Worm (Caenorhabditis elegans) whole organism, late embryonic: ENCODE results near the gene acr-2.

ENCODE experiments used
- C08G9.2 ChIP-seq: sonication (generic microtip); optimal IDR thresholded peaks from 2 replicates; lab custom pipeline; 2016; ENCODE audit warnings: mild to moderate bottlenecking, missing genetic modification characterization, moderate library complexity, missing compliant biosample characterization
- C38D4.7 ChIP-seq: fragments of 200-800 bp; sonication (Bioruptor generic); optimal IDR thresholded peaks from 2 replicates; lab custom pipeline; 2018; ENCODE audit warnings: mild to moderate bottlenecking, missing genetic modification characterization, moderate library complexity, missing compliant biosample characterization
- K09A11.1 ChIP-seq: sonication (generic microtip); optimal IDR thresholded peaks from 2 replicates; lab custom pipeline; 2017; ENCODE audit warnings: antibody characterized with exemption, mild to moderate bottlenecking, missing genetic modification characterization, missing compliant biosample characterization; ENCODE audit not compliant: insufficient read depth
- ahr-1 ChIP-seq: sonication (generic microtip); optimal IDR thresholded peaks from 2 replicates; lab custom pipeline; 2016; ENCODE audit warnings: missing genetic modification characterization, missing compliant biosample characterization
- ama-1 ChIP-seq: fragments of 150-350 bp; optimal IDR thresholded peaks from 2 replicates; lab custom pipeline; 2014
- ceh-14 ChIP-seq: sonication (generic microtip); optimal IDR thresholded peaks from 2 replicates; lab custom pipeline; 2016; ENCODE audit warnings: missing genotype, missing genetic modification characterization, missing compliant biosample characterization
- ceh-18 ChIP-seq: sonication (generic microtip); optimal IDR thresholded peaks from 2 replicates; lab custom pipeline; 2016; ENCODE audit warnings: missing genetic modification characterization, missing compliant biosample characterization
- ceh-30 ChIP-seq: fragments of 150-350 bp; optimal IDR thresholded peaks from 2 replicates; lab custom pipeline; 2014; ENCODE audit warnings: missing biosample characterization, missing genetic modification characterization
- ceh-31 ChIP-seq: sonication (generic microtip); optimal IDR thresholded peaks from 2 replicates; lab custom pipeline; 2016; ENCODE audit warnings: missing genetic modification characterization, missing compliant biosample characterization
- ceh-34 ChIP-seq: sonication (generic microtip); optimal IDR thresholded peaks from 2 replicates; lab custom pipeline; 2016; ENCODE audit warnings: mild to moderate bottlenecking, missing genetic modification characterization, missing compliant biosample characterization
- ceh-9 ChIP-seq: sonication (generic microtip); optimal IDR thresholded peaks from 2 replicates; lab custom pipeline; 2016; ENCODE audit warnings: mild to moderate bottlenecking, missing genetic modification characterization, inconsistent platforms, missing compliant biosample characterization
- dve-1 ChIP-seq: sonication (generic microtip); optimal IDR thresholded peaks from 2 replicates; lab custom pipeline; 2017; ENCODE audit warnings: antibody characterized with exemption, mild to moderate bottlenecking, missing genetic modification characterization, missing compliant biosample characterization
- elt-2 ChIP-seq: sonication (generic microtip); optimal IDR thresholded peaks from 2 replicates; lab custom pipeline; 2016; ENCODE audit warnings: missing genetic modification reagents, missing genetic modification characterization, missing compliant biosample characterization
- elt-4 ChIP-seq: sonication (generic microtip); optimal IDR thresholded peaks from 2 replicates; lab custom pipeline; 2016; ENCODE audit warnings: missing genetic modification characterization, missing compliant biosample characterization
- fax-1 ChIP-seq: sonication (generic microtip); optimal IDR thresholded peaks from 2 replicates; lab custom pipeline; 2016; ENCODE audit warnings: missing genotype, missing genetic modification characterization, missing compliant biosample characterization
- fkh-10 ChIP-seq: fragments of 150-350 bp; optimal IDR thresholded peaks from 2 replicates; lab custom pipeline; 2014; ENCODE audit warnings: missing biosample characterization, missing genetic modification reagents, missing genetic modification characterization
- fkh-6 ChIP-seq: sonication (generic microtip); optimal IDR thresholded peaks from 2 replicates; lab custom pipeline; 2016; ENCODE audit warnings: missing genetic modification characterization, missing compliant biosample characterization
- hlh-13 ChIP-seq: fragments of 200-800 bp; sonication (Bioruptor generic); optimal IDR thresholded peaks from 2 replicates; lab custom pipeline; 2018; ENCODE audit warnings: mild to moderate bottlenecking, missing genetic modification characterization, missing compliant biosample characterization
- hlh-15 ChIP-seq: sonication (generic microtip); optimal IDR thresholded peaks from 2 replicates; lab custom pipeline; 2016; ENCODE audit warnings: missing genetic modification characterization, missing compliant biosample characterization
- lim-6 ChIP-seq: sonication (generic microtip); optimal IDR thresholded peaks from 2 replicates; lab custom pipeline; 2016; ENCODE audit warnings: missing genetic modification characterization, missing compliant biosample characterization
- lin-11 ChIP-seq: fragments of 200-800 bp; sonication (Bioruptor generic); optimal IDR thresholded peaks from 2 replicates; lab custom pipeline; 2018; ENCODE audit warnings: mild to moderate bottlenecking, missing genetic modification characterization, missing compliant biosample characterization
- nfya-1 ChIP-seq: sonication (generic microtip); optimal IDR thresholded peaks from 2 replicates; lab custom pipeline; 2017; ENCODE audit warnings: missing genetic modification characterization, mild to moderate bottlenecking, missing compliant biosample characterization, antibody characterized with exemption, moderate library complexity
- nhr-232 ChIP-seq: sonication (generic microtip); optimal IDR thresholded peaks from 2 replicates; lab custom pipeline; 2016; ENCODE audit warnings: missing genetic modification characterization, missing compliant biosample characterization
- npax-4 ChIP-seq: sonication (generic microtip); optimal IDR thresholded peaks from 2 replicates; lab custom pipeline; 2016; ENCODE audit warnings: missing genetic modification characterization, missing compliant biosample characterization
- pat-9 ChIP-seq: fragments of 200-800 bp; sonication (Bioruptor generic); optimal IDR thresholded peaks from 2 replicates; lab custom pipeline; 2018; ENCODE audit warnings: mild to moderate bottlenecking, missing genetic modification characterization, moderate library complexity, missing compliant biosample characterization
- pax-1 ChIP-seq: fragments of 150-350 bp; optimal IDR thresholded peaks from 2 replicates; lab custom pipeline; 2014; ENCODE audit warnings: missing biosample characterization, missing genetic modification characterization
- pha-2 ChIP-seq: sonication (generic microtip); optimal IDR thresholded peaks from 2 replicates; lab custom pipeline; 2017; ENCODE audit warnings: mild to moderate bottlenecking, missing genetic modification characterization, missing compliant biosample characterization
- pros-1 ChIP-seq: fragments of 150-350 bp; optimal IDR thresholded peaks from 2 replicates; lab custom pipeline; 2014; ENCODE audit warnings: missing biosample characterization, missing genetic modification reagents, missing genetic modification characterization
- ref-2 ChIP-seq: sonication (generic microtip); optimal IDR thresholded peaks from 2 replicates; lab custom pipeline; 2016; ENCODE audit warnings: missing genetic modification characterization, missing compliant biosample characterization
- sdc-2 ChIP-seq: sonication (generic microtip); optimal IDR thresholded peaks from 2 replicates; lab custom pipeline; 2016; ENCODE audit warnings: missing genotype, missing genetic modification characterization, missing compliant biosample characterization
- sox-4 ChIP-seq: sonication (generic microtip); optimal IDR thresholded peaks from 2 replicates; lab custom pipeline; 2017; ENCODE audit warnings: mild to moderate bottlenecking, missing genetic modification characterization, inconsistent platforms, missing compliant biosample characterization
- tbx-2 ChIP-seq: sonication (generic microtip); optimal IDR thresholded peaks from 2 replicates; lab custom pipeline; 2016; ENCODE audit warnings: missing genetic modification characterization, missing compliant biosample characterization
- ttx-3 ChIP-seq: sonication (generic microtip); optimal IDR thresholded peaks from 2 replicates; lab custom pipeline; 2016; ENCODE audit warnings: missing genetic modification reagents, missing genetic modification characterization, missing compliant biosample characterization
- unc-3 ChIP-seq, 2 experiments: fragments of 200-800 bp in 1 of 2; sonication (Bioruptor generic) in 1 of 2; sonication (generic microtip) in 1 of 2; conservative IDR thresholded peaks in 1 of 2; optimal IDR thresholded peaks in 1 of 2; 2 replicates each; pipeline versions ENCODE4 v1.3.6 to Lab custom; 2016 to 2022; ENCODE audit warnings: missing compliant biosample characterization in 2 of 2, missing genetic modification characterization in 2 of 2, missing genetic modification reagents in 1 of 2
- unc-42 ChIP-seq: sonication (generic microtip); optimal IDR thresholded peaks from 2 replicates; lab custom pipeline; 2016; ENCODE audit warnings: missing genotype, missing genetic modification characterization, missing compliant biosample characterization
- unc-55 ChIP-seq: sonication (generic microtip); optimal IDR thresholded peaks from 2 replicates; lab custom pipeline; 2017; ENCODE audit warnings: missing biosample characterization, missing genetic modification reagents, missing genetic modification characterization
- unc-86 ChIP-seq: sonication (generic microtip); optimal IDR thresholded peaks from 2 replicates; lab custom pipeline; 2016; ENCODE audit warnings: missing genetic modification characterization, missing compliant biosample characterization
- zip-5 ChIP-seq: sonication (generic microtip); optimal IDR thresholded peaks from 2 replicates; lab custom pipeline; 2016; ENCODE audit warnings: missing genetic modification characterization, missing compliant biosample characterization
- ztf-16 ChIP-seq: sonication (generic microtip); optimal IDR thresholded peaks from 2 replicates; lab custom pipeline; 2017; ENCODE audit warnings: missing genetic modification characterization, missing compliant biosample characterization

acr-2 gene

DNA sequence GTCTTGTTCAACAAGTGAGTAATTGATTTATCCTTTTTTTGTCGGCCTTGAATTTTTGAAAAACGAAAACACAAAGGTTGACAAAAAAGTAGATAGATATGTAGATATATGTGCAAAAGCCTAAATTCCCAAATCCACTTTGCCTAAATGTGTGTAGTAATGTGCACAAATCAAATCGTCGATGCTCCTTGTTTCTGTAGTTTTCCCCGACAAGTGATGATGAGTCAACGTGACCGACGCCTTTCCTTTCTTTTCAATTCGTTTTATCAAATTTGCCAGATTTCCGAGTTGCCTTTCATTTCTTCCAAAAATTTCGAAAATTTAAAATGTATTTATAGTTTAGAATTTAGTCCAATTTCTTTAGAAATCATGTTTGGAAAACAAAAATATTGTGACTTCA, 2.8 kb downstream of the acr-2 start:
- TF ChIP-seq npax-4 (tag; lab: Kevin White, UChicago), result no peak
- TF ChIP-seq C38D4.7, result no peak
- TF ChIP-seq unc-42 (tag; lab: Kevin White, UChicago), result peak; percentile 94
- no peak for TF ChIP-seq sdc-2
- TF ChIP-seq ztf-16 (tag; lab: Kevin White, UChicago), result no peak
- no peak for TF ChIP-seq ceh-30

DNA sequence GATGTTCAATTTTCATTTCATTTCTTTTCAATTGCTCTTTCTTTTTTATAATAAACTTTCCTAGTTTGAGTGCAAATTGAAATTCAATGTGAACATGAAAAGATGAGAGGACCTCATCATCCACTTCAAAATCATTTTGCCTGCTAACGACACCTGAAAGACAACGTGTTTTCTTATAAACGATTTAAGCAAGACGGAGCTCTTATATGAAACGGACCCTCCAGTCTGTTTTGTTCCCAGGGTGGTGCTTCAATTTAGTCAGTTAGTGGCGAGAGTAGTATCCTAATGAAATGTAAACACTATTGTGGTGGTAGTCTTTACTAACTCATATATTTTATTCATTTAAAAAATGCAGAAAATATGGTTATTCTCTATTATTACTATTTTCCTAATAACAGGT, 6.9 kb downstream of the acr-2 start, which contains the start of gene acr-3:
Gene acr-3, plus strand, starts transcription at position 301 of the 400 bp plus-strand sequence.
- no peak for TF ChIP-seq hlh-13
- TF ChIP-seq sdc-2, result no peak
- TF ChIP-seq lin-11 (tag; lab: Kevin White, UChicago), result no peak
- no peak for TF ChIP-seq unc-86 (tag; lab: Kevin White, UChicago)
- no peak for TF ChIP-seq elt-4 (tag; lab: Kevin White, UChicago)
- no peak for TF ChIP-seq pat-9 (tag; lab: Kevin White, UChicago)

DNA sequence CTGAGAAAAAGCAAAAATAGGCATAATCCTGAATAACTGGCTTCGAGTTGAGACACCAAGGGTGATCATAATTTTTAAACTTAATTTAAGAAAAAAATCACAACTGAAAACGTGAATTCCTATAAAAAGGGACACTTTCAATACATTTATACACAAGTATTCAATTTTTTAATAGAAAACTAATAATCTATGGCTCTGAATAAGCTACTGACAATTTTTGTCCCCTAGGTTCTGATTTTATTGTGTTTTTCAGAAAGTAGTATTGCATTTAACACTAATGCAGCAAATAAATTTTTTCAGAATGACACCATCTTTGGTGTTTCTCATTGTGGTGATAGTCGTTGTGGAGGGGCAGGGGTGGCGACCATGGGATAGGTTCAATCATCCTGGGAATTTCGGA, 10.9 kb downstream of the acr-2 start, which contains the start of gene nas-11:
Gene nas-11, plus strand, starts transcription at position 301 of the 400 bp plus-strand sequence.
- TF ChIP-seq ref-2 (tag; lab: Kevin White, UChicago), result no peak
- TF ChIP-seq fkh-6 (tag; lab: Kevin White, UChicago), result no peak
- no peak for TF ChIP-seq ceh-34 (tag; lab: Kevin White, UChicago)
- TF ChIP-seq ceh-14, result no peak
- TF ChIP-seq C08G9.2 (tag; lab: Kevin White, UChicago), result no peak
- TF ChIP-seq K09A11.1 (tag; lab: Kevin White, UChicago), result no peak
- TF ChIP-seq sdc-2, result no peak
- TF ChIP-seq ama-1, result no peak
- TF ChIP-seq lim-6, result no peak
- TF ChIP-seq fkh-10 (GFP tag; lab: Kevin White, UChicago), result no peak
- no peak for TF ChIP-seq tbx-2 (tag; lab: Kevin White, UChicago)
- no peak for TF ChIP-seq pax-1
- TF ChIP-seq lin-11 (tag; lab: Kevin White, UChicago), result no peak
- no peak for TF ChIP-seq elt-2

DNA sequence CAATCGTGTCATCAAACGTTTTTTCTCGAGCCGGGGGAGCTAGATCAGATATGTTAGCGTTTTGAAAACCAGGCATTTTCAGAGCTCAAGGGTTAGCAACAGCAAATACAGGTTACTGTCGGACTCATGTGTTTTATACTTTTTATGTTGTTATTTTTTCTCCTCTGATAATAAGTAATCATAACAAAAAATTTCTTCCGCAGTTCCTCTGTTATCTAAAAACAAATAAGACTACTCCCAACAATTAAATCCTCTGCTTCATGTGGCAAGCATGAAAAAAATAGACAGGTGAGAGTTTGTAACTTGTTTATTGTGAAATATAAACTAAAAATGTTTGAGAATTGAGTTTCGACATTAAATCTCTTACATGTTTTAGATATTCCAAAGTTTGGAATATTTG, 16.2 kb downstream of the acr-2 start, which contains the start of gene smf-2:
Gene smf-2, minus strand, starts transcription at position 101 of the 400 bp plus-strand sequence.
- TF ChIP-seq zip-5 (tag; lab: Kevin White, UChicago), result no peak
- TF ChIP-seq elt-2, result no peak
- TF ChIP-seq ceh-9 (tag; lab: Kevin White, UChicago), result no peak
- no peak for TF ChIP-seq C38D4.7
- no peak for TF ChIP-seq nfya-1 (tag; lab: Kevin White, UChicago)
- no peak for TF ChIP-seq hlh-15 (tag; lab: Kevin White, UChicago)
- no peak for TF ChIP-seq ceh-18 (tag; lab: Kevin White, UChicago)
- TF ChIP-seq nhr-232, result no peak
- no peak for TF ChIP-seq ama-1
- no peak for TF ChIP-seq unc-3 (GFP tag; conservative IDR thresholded peaks at IDR 0.05; lab: Robert Waterston, UW)
- TF ChIP-seq unc-3 (tag; optimal IDR thresholded peaks at IDR 0.05; lab: Kevin White, UChicago), result no peak
- TF ChIP-seq dve-1 (tag; lab: Kevin White, UChicago), result no peak
- TF ChIP-seq unc-86 (tag; lab: Kevin White, UChicago), result no peak
- TF ChIP-seq pros-1 (tag; lab: Kevin White, UChicago), result no peak
- TF ChIP-seq tbx-2 (tag; lab: Kevin White, UChicago), result no peak

DNA sequence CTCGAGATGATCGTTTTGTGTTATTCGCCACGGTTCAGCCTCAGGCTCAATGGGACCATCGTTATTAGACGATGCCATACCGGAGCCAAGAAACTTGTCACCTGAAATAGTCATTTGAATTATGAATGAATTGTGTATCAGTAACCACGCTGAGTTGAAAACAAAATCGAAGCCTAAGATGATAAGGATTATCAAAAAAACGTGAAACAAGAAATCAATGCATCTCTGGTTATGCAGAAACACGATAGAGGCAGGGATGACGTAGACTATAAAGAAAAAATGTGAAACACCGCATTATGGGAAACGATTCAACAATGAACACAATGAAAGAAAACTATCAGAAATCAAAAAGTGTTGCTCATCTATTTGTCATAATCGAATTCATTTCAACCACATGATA, 20.6 kb downstream of the acr-2 start, which contains the start of gene smf-1:
Gene smf-1, minus strand, starts transcription at position 101 of the 400 bp plus-strand sequence.
- TF ChIP-seq ceh-34 (tag; lab: Kevin White, UChicago), result no peak
- TF ChIP-seq nhr-232, result no peak
- no peak for TF ChIP-seq hlh-13
- no peak for TF ChIP-seq zip-5 (tag; lab: Kevin White, UChicago)
- no peak for TF ChIP-seq pax-1
- TF ChIP-seq ttx-3 (tag; lab: Kevin White, UChicago), result no peak
- no peak for TF ChIP-seq sox-4 (tag; lab: Kevin White, UChicago)
- TF ChIP-seq hlh-15 (tag; lab: Kevin White, UChicago), result no peak
- no peak for TF ChIP-seq ceh-31 (tag; lab: Kevin White, UChicago)
- no peak for TF ChIP-seq pha-2 (tag; lab: Kevin White, UChicago)
- no peak for TF ChIP-seq nfya-1 (tag; lab: Kevin White, UChicago)
- no peak for TF ChIP-seq dve-1 (tag; lab: Kevin White, UChicago)
- TF ChIP-seq fax-1 (tag; lab: Kevin White, UChicago), result no peak
- no peak for TF ChIP-seq unc-55 (GFP tag; lab: Kevin White, UChicago)
- no peak for TF ChIP-seq ahr-1 (tag; lab: Kevin White, UChicago)
